Worm (Caenorhabditis elegans): ENCODE data around the gene C37C3.9.

- no peak for TF ChIP-seq fkh-8 (tag; optimal IDR thresholded peaks at IDR 0.05)
- TF ChIP-seq unc-86 (tag; optimal IDR thresholded peaks at IDR 0.05): no peak
Observed at ce11 chrV:7803563-7803962, 50.9 kb downstream of the C37C3.9 start.
